Fruit fly (Drosophila melanogaster) whole organism, prepupa: Measurements from ENCODE around the gene CG46303.
A peak's percentile ranks its signal among the peaks of the same experiment; 100 is the strongest.

Experiments
- Blimp-1 ChIP-seq: fragments of 200-800 bp; sonication (Bioruptor generic); optimal IDR thresholded peaks from 3 replicates; lab custom pipeline; 2017; ENCODE audit warnings: missing biosample characterization, missing genetic modification characterization, mild to moderate bottlenecking, moderate library complexity, missing genetic modification reagents
- CG10631 ChIP-seq: fragments of 200-800 bp; sonication (Bioruptor generic); optimal IDR thresholded peaks from 2 replicates; lab custom pipeline; 2016; ENCODE audit warnings: missing biosample characterization, missing genetic modification characterization
- CG10669 ChIP-seq: fragments of 200-800 bp; sonication (Bioruptor generic); optimal IDR thresholded peaks from 3 replicates; lab custom pipeline; 2018; ENCODE audit warnings: missing biosample characterization, mild to moderate bottlenecking, missing genetic modification characterization, moderate library complexity
- CG11294 ChIP-seq: fragments of 200-800 bp; sonication (Bioruptor generic); IDR thresholded peaks from 2 replicates; pipeline ENCODE4 v1.3.6; 2022; ENCODE audit warnings: missing biosample characterization, missing genetic modification characterization
- CG11762 ChIP-seq: fragments of 200-800 bp; sonication (Bioruptor generic); optimal IDR thresholded peaks from 3 replicates; lab custom pipeline; 2016; ENCODE audit warnings: missing biosample characterization, missing genetic modification characterization; ENCODE audit not compliant: insufficient read depth
- CG15336 ChIP-seq: fragments of 200-800 bp; sonication (Bioruptor generic); IDR thresholded peaks from 2 replicates; pipeline ENCODE4 v1.3.6; 2022; ENCODE audit warnings: missing biosample characterization, missing genetic modification characterization
- CG1621 ChIP-seq: fragments of 200-800 bp; sonication (Bioruptor generic); optimal IDR thresholded peaks from 3 replicates; lab custom pipeline; 2018; ENCODE audit warnings: missing biosample characterization, mild to moderate bottlenecking, missing genetic modification characterization
- CG16779 ChIP-seq: fragments of 200-800 bp; sonication (Bioruptor generic); optimal IDR thresholded peaks from 3 replicates; lab custom pipeline; 2017; ENCODE audit warnings: missing biosample characterization, mild to moderate bottlenecking, missing genetic modification characterization
- CG3032 ChIP-seq: fragments of 200-800 bp; optimal IDR thresholded peaks from 2 replicates; lab custom pipeline; 2019; ENCODE audit warnings: missing biosample characterization, mild to moderate bottlenecking, missing genetic modification characterization, moderate library complexity
- CG32006 ChIP-seq: fragments of 200-800 bp; sonication (Bioruptor generic); optimal IDR thresholded peaks from 3 replicates; lab custom pipeline; 2017; ENCODE audit warnings: missing biosample characterization, mild to moderate bottlenecking, missing genetic modification characterization
- CG3919 ChIP-seq: fragments of 200-800 bp; sonication (Bioruptor generic); optimal IDR thresholded peaks from 3 replicates; lab custom pipeline; 2016; ENCODE audit warnings: missing biosample characterization, missing genetic modification characterization
- CG4318 ChIP-seq: fragments of 200-800 bp; sonication (Bioruptor generic); optimal IDR thresholded peaks from 3 replicates; lab custom pipeline; 2017; ENCODE audit warnings: missing biosample characterization, mild to moderate bottlenecking, missing genetic modification characterization
- CG6163 ChIP-seq: fragments of 200-800 bp; sonication (Bioruptor generic); IDR thresholded peaks from 3 replicates; pipeline ENCODE4 v1.3.6; 2022; ENCODE audit warnings: missing biosample characterization, missing genetic modification characterization
- CG6276 ChIP-seq: fragments of 200-800 bp; sonication (Bioruptor generic); optimal IDR thresholded peaks from 2 replicates; lab custom pipeline; 2017; ENCODE audit warnings: missing biosample characterization, mild to moderate bottlenecking, missing genetic modification characterization
- CG6808 ChIP-seq: fragments of 200-800 bp; sonication (Bioruptor generic); optimal IDR thresholded peaks from 3 replicates; lab custom pipeline; 2017; ENCODE audit warnings: missing biosample characterization, missing genetic modification characterization, mild to moderate bottlenecking, moderate library complexity, missing genetic modification reagents
- CG6854 ChIP-seq: fragments of 200-800 bp; sonication (Bioruptor generic); optimal IDR thresholded peaks from 2 replicates; lab custom pipeline; 2017; ENCODE audit warnings: missing biosample characterization, mild to moderate bottlenecking, missing genetic modification characterization
- CG7368 ChIP-seq: fragments of 200-800 bp; sonication (Bioruptor generic); optimal IDR thresholded peaks from 3 replicates; lab custom pipeline; 2016; ENCODE audit warnings: missing biosample characterization, missing genetic modification characterization
- CG8119 ChIP-seq: fragments of 200-800 bp; sonication (Bioruptor generic); IDR thresholded peaks from 3 replicates; pipeline ENCODE4 v1.3.6; 2022; ENCODE audit warnings: missing biosample characterization, missing genetic modification characterization
- CG8319 ChIP-seq: fragments of 200-800 bp; sonication (Bioruptor generic); optimal IDR thresholded peaks from 3 replicates; lab custom pipeline; 2016; ENCODE audit warnings: missing biosample characterization, missing genetic modification characterization
- CG8632 ChIP-seq: fragments of 200-800 bp; sonication (Bioruptor generic); optimal IDR thresholded peaks from 3 replicates; lab custom pipeline; 2016; ENCODE audit warnings: missing biosample characterization, missing genetic modification characterization
- CG9139 ChIP-seq: fragments of 200-800 bp; sonication (Bioruptor generic); optimal IDR thresholded peaks from 3 replicates; lab custom pipeline; 2017; ENCODE audit warnings: missing biosample characterization, mild to moderate bottlenecking, missing genetic modification characterization
- Eip75B ChIP-seq: fragments of 200-800 bp; sonication (Bioruptor generic); optimal IDR thresholded peaks from 3 replicates; lab custom pipeline; 2016; ENCODE audit warnings: missing biosample characterization, missing genetic modification characterization
- Eip78C ChIP-seq: fragments of 200-800 bp; sonication (Bioruptor generic); peaks from one replicate; lab custom pipeline; 2016; ENCODE audit warnings: missing biosample characterization, missing genetic modification characterization
- Eip93F ChIP-seq: fragments of 200-800 bp; sonication (Bioruptor generic); optimal IDR thresholded peaks from 2 replicates; lab custom pipeline; 2016; ENCODE audit warnings: missing biosample characterization, mild to moderate bottlenecking, missing genetic modification characterization
- Ets21C ChIP-seq: fragments of 200-800 bp; sonication (Bioruptor generic); optimal IDR thresholded peaks from 3 replicates; lab custom pipeline; 2016; ENCODE audit warnings: missing biosample characterization, missing genetic modification characterization
- Ets96B ChIP-seq: fragments of 200-800 bp; optimal IDR thresholded peaks from 2 replicates; lab custom pipeline; 2019; ENCODE audit warnings: missing biosample characterization, mild to moderate bottlenecking, missing genetic modification characterization, moderate library complexity
- Hr38 ChIP-seq: sonication (Bioruptor generic); optimal IDR thresholded peaks from 2 replicates; lab custom pipeline; 2016; ENCODE audit warnings: missing biosample characterization, missing genetic modification characterization
- Hr39 ChIP-seq: fragments of 200-800 bp; sonication (Bioruptor generic); optimal IDR thresholded peaks from 2 replicates; lab custom pipeline; 2016; ENCODE audit warnings: missing biosample characterization, missing genetic modification characterization
- Hr4 ChIP-seq: fragments of 200-800 bp; sonication (Bioruptor generic); optimal IDR thresholded peaks from 3 replicates; lab custom pipeline; 2016; ENCODE audit warnings: missing biosample characterization, missing genetic modification characterization
- Lpt ChIP-seq: fragments of 200-800 bp; sonication (Bioruptor generic); optimal IDR thresholded peaks from 3 replicates; lab custom pipeline; 2016; ENCODE audit warnings: missing biosample characterization, missing genetic modification characterization
- Met ChIP-seq: fragments of 200-800 bp; sonication (Bioruptor generic); optimal IDR thresholded peaks from 3 replicates; lab custom pipeline; 2016; ENCODE audit warnings: missing biosample characterization, missing genetic modification characterization
- Smox ChIP-seq: fragments of 200-800 bp; sonication (Bioruptor generic); optimal IDR thresholded peaks from 3 replicates; lab custom pipeline; 2016; ENCODE audit warnings: missing biosample characterization, missing genetic modification characterization
- Sox14 ChIP-seq: fragments of 200-800 bp; sonication (Bioruptor generic); optimal IDR thresholded peaks from 3 replicates; lab custom pipeline; 2016; ENCODE audit warnings: missing biosample characterization, missing genetic modification characterization
- Sox15 ChIP-seq: fragments of 200-800 bp; sonication (Bioruptor generic); optimal IDR thresholded peaks from 3 replicates; lab custom pipeline; 2016; ENCODE audit warnings: missing biosample characterization, missing genetic modification characterization
- achi ChIP-seq: fragments of 200-800 bp; sonication (Bioruptor generic); optimal IDR thresholded peaks from 3 replicates; lab custom pipeline; 2016; ENCODE audit warnings: missing biosample characterization, missing genetic modification characterization
- cyc ChIP-seq: fragments of 200-800 bp; sonication (Bioruptor generic); optimal IDR thresholded peaks from 3 replicates; lab custom pipeline; 2016; ENCODE audit warnings: missing biosample characterization, missing genetic modification characterization
- dac ChIP-seq: fragments of 200-800 bp; sonication (Bioruptor generic); optimal IDR thresholded peaks from 2 replicates; lab custom pipeline; 2017; ENCODE audit warnings: missing biosample characterization, mild to moderate bottlenecking, missing genetic modification characterization
- dsx ChIP-seq: fragments of 200-800 bp; optimal IDR thresholded peaks from 3 replicates; lab custom pipeline; 2019; ENCODE audit warnings: missing biosample characterization, mild to moderate bottlenecking, missing genetic modification characterization, moderate library complexity; ENCODE audit not compliant: poor library complexity, severe bottlenecking
- esn ChIP-seq: fragments of 200-800 bp; sonication (Bioruptor generic); optimal IDR thresholded peaks from 2 replicates; lab custom pipeline; 2016; ENCODE audit warnings: missing biosample characterization, mild to moderate bottlenecking, missing genetic modification characterization, moderate library complexity
- fd59A ChIP-seq: fragments of 200-800 bp; sonication (Bioruptor generic); optimal IDR thresholded peaks from 2 replicates; lab custom pipeline; 2017; ENCODE audit warnings: missing biosample characterization, mild to moderate bottlenecking, missing genetic modification characterization, missing genetic modification reagents
- fd85E ChIP-seq: fragments of 200-800 bp; sonication (Bioruptor generic); optimal IDR thresholded peaks from 3 replicates; lab custom pipeline; 2016; ENCODE audit warnings: missing biosample characterization, missing genetic modification characterization
- lz ChIP-seq: fragments of 200-800 bp; sonication (Bioruptor generic); optimal IDR thresholded peaks from 3 replicates; lab custom pipeline; 2016; ENCODE audit warnings: missing biosample characterization, missing genetic modification characterization
- net ChIP-seq: fragments of 200-800 bp; sonication (Bioruptor generic); optimal IDR thresholded peaks from 3 replicates; lab custom pipeline; 2016; ENCODE audit warnings: missing biosample characterization, missing genetic modification characterization
- salr ChIP-seq, 2 experiments: fragments of 200-800 bp; sonication (Bioruptor generic); optimal IDR thresholded peaks; 3 replicates each; lab custom pipeline; 2016 to 2018; ENCODE audit warnings: missing biosample characterization in 2 of 2, missing genetic modification characterization in 2 of 2, mild to moderate bottlenecking in 1 of 2
- spab ChIP-seq: fragments of 200-800 bp; sonication (Bioruptor generic); optimal IDR thresholded peaks from 2 replicates; lab custom pipeline; 2017; ENCODE audit warnings: missing biosample characterization, mild to moderate bottlenecking, missing genetic modification characterization, missing genetic modification reagents
- ss ChIP-seq, 2 experiments: fragments of 200-800 bp; sonication (Bioruptor generic); optimal IDR thresholded peaks; 2 replicates in 1 of 2; 3 replicates in 1 of 2; lab custom pipeline; 2017 to 2018; ENCODE audit warnings: mild to moderate bottlenecking in 2 of 2, missing biosample characterization in 2 of 2, missing genetic modification characterization in 2 of 2, moderate library complexity in 1 of 2
- svp ChIP-seq: fragments of 200-800 bp; sonication (Bioruptor generic); peaks from one replicate; lab custom pipeline; 2016; ENCODE audit warnings: missing biosample characterization, missing genetic modification characterization
- topi ChIP-seq: fragments of 200-800 bp; sonication (Bioruptor generic); optimal IDR thresholded peaks from 3 replicates; lab custom pipeline; 2016; ENCODE audit warnings: missing biosample characterization, missing genetic modification characterization
- vri ChIP-seq: fragments of 200-800 bp; sonication (Bioruptor generic); optimal IDR thresholded peaks from 3 replicates; lab custom pipeline; 2016; ENCODE audit warnings: missing biosample characterization, mild to moderate bottlenecking, missing genetic modification characterization

Gene CG46303

DNA sequence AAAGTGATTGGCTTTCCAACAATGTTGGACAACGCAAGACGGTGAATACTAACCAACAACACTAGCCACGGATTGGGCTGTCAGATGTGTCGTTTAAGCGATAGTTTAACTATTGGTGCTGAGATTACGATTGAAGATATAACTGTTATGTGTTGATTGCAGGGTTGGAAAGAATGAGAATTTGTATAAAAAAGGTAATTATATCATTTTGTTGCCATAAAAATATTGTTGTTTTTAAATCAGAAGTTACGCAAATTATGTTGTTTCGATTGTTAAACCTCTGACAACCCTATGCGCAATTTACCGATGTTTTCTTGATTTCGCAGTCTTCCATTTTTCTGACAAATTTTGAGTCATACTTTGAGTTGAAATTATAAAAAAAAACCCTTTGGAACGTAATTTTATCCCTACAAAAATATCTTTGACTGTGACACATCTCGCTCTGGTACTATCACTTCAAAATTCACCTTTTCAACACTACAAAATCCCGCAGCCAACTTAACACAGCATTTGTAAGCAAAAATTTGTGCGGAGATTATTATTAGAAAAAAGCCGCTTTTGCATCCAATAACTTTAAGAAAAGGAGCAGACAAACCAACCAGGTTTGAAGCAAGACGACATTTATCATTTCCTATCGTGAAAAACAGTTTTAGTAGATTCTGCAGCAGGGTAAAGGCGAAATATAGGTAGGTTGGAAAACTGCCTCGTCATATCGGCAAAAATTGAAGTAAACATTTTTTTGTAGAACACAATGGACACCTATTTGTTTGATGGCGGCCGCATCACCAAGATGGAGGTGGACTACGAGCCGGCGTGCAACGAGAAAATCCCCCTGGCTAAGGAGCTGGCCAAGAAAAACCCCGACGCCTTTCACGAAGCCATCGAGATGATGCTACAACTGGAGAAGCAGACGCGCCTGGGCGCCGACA, 32.5 kb upstream of the CG46303 start, which contains the start of the genes Hat1 and Rpn5:
TSS of gene Hat1 (minus strand) at position 360 of the 929 bp plus-strand sequence.
TSS of gene Rpn5 (plus strand) at position 469 of the 929 bp plus-strand sequence.
- TF ChIP-seq Eip78C (GFP tag; lab: Kevin White, UChicago) (peak; percentile 94), Met (peak; percentile 87), Hr4 (GFP tag; lab: Kevin White, UChicago) (peak; percentile 89), CG10631 (GFP tag; lab: Kevin White, UChicago) (peak; percentile 92), CG7368 (GFP tag; lab: Kevin White, UChicago) (peak; percentile 74), CG32006 (peak; percentile 85), CG10669 (GFP tag; lab: Kevin White, UChicago) (no peak), CG6854 (GFP tag; lab: Kevin White, UChicago) (no peak), Blimp-1 (GFP tag; lab: Kevin White, UChicago) (peak; percentile 59), CG8319 (GFP tag; lab: Kevin White, UChicago) (peak; percentile 72), salr (GFP tag; optimal IDR thresholded peaks at IDR 0.05; lab: Kevin White, UChicago) (peak; percentile 55 to 92), CG15336 (GFP tag; lab: Robert Waterston, UW) (peak; percentile 41; the same call in 1 of the 2 replicates), ss (GFP tag; optimal IDR thresholded peaks at IDR 0.05; lab: Kevin White, UChicago) (peak; percentile 20 to 57), svp (GFP tag; lab: Kevin White, UChicago) (peak; percentile 92), CG3032 (peak; percentile 67), Eip75B (GFP tag; lab: Kevin White, UChicago) (peak; percentile 92), net (GFP tag; lab: Kevin White, UChicago) (peak; percentile 67), Hr38 (peak; percentile 30), achi (GFP tag; lab: Kevin White, UChicago) (peak; percentile 94), spab (peak; percentile 46), topi (GFP tag; lab: Kevin White, UChicago) (peak; percentile 91), CG4318 (GFP tag; lab: Kevin White, UChicago) (peak; percentile 64), dac (GFP tag; lab: Kevin White, UChicago) (peak; percentile 48), esn (GFP tag; lab: Kevin White, UChicago) (peak; percentile 92), CG8632 (peak; percentile 77), CG6276 (GFP tag; lab: Kevin White, UChicago) (no peak), CG16779 (tag; lab: Kevin White, UChicago) (no peak), CG11294 (peak; percentile 52; the same call in 1 of the 2 replicates), Ets96B (tag; lab: Kevin White, UChicago) (peak; percentile 60), CG3919 (GFP tag; lab: Kevin White, UChicago) (peak; percentile 86), Ets21C (GFP tag; lab: Kevin White, UChicago) (peak; percentile 90), fd85E (GFP tag; lab: Kevin White, UChicago) (peak; percentile 72), cyc (GFP tag; lab: Kevin White, UChicago) (peak; percentile 92), dsx (GFP tag; lab: Kevin White, UChicago) (peak; percentile 51), Sox14 (peak; percentile 91), fd59A (GFP tag; lab: Kevin White, UChicago) (peak; percentile 71), Sox15 (peak; percentile 83), CG9139 (peak; percentile 8), Eip93F (GFP tag; lab: Kevin White, UChicago) (no peak), CG8119 (GFP tag; lab: Robert Waterston, UW) (peak; percentile 48; the same call in 2 of the 3 replicates), CG6163 (GFP tag; lab: Robert Waterston, UW) (0 out of 3 replicates have a peak, but pooled peaks have one; percentile 23), vri (GFP tag; lab: Kevin White, UChicago) (peak; percentile 77), CG11762 (GFP tag; lab: Kevin White, UChicago) (peak; percentile 68), Smox (GFP tag; lab: Kevin White, UChicago) (peak; percentile 89), lz (GFP tag; lab: Kevin White, UChicago) (peak; percentile 92), Hr39 (GFP tag; lab: Kevin White, UChicago) (peak; percentile 92), CG1621 (tag; lab: Kevin White, UChicago) (peak; percentile 7), Lpt (peak; percentile 59), CG6808 (peak; percentile 65)
